Fruit fly (Drosophila melanogaster) whole organism: Measurements from ENCODE around the gene CG42613.

Experiments
- CG8478 ChIP-seq: fragments of >200 bp; optimal IDR thresholded peaks from 2 replicates; lab custom pipeline; 2018; ENCODE audit warnings: inconsistent platforms
- Dll ChIP-seq: fragments of >200 bp; optimal IDR thresholded peaks from 2 replicates; lab custom pipeline; 2017
- EcR ChIP-seq, 2 experiments: fragments of >200 bp; optimal IDR thresholded peaks; 2 replicates each; lab custom pipeline; 2017; ENCODE audit warnings: missing biosample characterization in 2 of 2, missing genetic modification characterization in 2 of 2, missing genetic modification reagents in 2 of 2
- pan ChIP-seq: fragments of >200 bp; optimal IDR thresholded peaks from 2 replicates; lab custom pipeline; 2017
- psq ChIP-seq: fragments of >200 bp; optimal IDR thresholded peaks from 2 replicates; lab custom pipeline; 2017
- usp ChIP-seq: fragments of >200 bp; optimal IDR thresholded peaks from 2 replicates; lab custom pipeline; 2017; ENCODE audit warnings: missing biosample characterization, missing genetic modification characterization, mixed read lengths

DNA sequence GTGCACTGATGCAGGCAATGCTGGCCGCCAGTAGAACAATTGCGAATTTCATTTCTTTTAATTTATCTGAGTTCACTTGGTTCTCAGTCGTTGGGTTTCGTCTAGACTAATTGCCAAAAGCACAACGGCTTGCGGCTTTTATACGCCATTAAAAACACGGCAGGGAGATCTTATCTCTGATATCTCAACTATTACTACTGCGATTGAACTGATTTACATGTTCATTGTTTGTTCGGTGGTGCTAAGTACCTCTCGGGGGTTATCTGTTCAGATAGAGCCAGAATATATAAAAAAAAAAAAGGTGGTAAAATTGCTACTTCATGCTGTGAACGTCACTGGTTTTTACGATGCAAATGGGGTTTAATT lies 23.5 kb upstream of the CG42613 start, which contains the start of gene CG14292:
- TF ChIP-seq EcR (GFP tag; optimal IDR thresholded peaks at IDR 0.05; lab: Kevin White, UChicago) (no peak), CG8478 (lab: Kevin White, UChicago) (no peak), usp (no peak), Dll (lab: Kevin White, UChicago) (no peak), pan (lab: Kevin White, UChicago) (no peak), psq (no peak)
